Worm (Caenorhabditis elegans): ENCODE data around the gene C17B7.8.

DNA sequence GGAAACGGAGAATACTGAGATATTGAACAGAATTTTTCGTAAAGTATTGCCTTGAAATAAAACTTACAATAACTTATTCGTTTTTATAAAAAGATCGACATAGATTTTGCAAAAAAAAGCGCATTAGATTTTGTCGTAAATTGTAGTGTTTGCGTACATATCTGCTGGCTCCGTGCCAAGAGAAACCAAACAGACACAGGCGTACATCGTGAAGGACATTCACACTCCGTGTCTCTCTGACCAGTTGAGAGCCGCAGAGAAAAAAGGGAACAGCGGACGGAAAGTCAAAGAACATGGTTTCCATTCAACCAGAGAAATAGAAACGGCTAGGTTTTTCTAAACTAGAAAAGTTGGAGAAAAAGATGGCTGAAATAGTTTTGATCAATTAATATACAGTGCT is 8.8 kb downstream of the C17B7.8 start, which contains the start of gene arrd-19:
- TF ChIP-seq T22C8.4 (GFP tag; IDR thresholded peaks at IDR 0.05) (no peak), ztf-23 (GFP tag; IDR thresholded peaks at IDR 0.05) (no peak), ref-1 (GFP tag; conservative IDR thresholded peaks at IDR 0.05) (no peak), ztf-29 (GFP tag; IDR thresholded peaks at IDR 0.05) (no peak), flt-1 (GFP tag; IDR thresholded peaks at IDR 0.05) (no peak), tab-1 (GFP tag; IDR thresholded peaks at IDR 0.05) (no peak), med-1 (GFP tag; optimal IDR thresholded peaks at IDR 0.05; ENCODE audit: insufficient read depth) (no peak), klf-2 (GFP tag; conservative IDR thresholded peaks at IDR 0.05) (no peak), cog-1 (tag; optimal IDR thresholded peaks at IDR 0.05) (no peak)

Measured in whole organism, midembryonic.